Worm (Caenorhabditis elegans): ENCODE results near the gene C35A11.3.

Gene C35A11.3

DNA sequence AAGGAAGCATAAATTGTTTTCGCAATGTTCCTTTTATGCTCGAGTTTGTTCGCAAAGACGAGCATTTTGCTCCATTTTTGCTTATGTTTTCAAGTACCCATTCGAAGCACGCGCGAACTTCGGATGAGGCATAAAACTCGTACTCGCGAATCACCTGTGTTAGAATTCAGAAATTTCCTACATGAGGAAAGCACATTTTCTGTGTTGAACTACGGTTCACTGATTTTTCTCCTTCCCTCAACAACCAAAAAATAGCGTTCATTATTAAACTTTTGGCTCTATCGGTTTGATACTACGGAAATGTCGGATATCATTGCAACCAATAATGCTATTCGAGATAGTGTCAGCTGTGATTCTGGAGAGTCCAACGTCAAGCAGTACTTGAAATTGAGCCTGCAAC is 37.6 kb upstream of the C35A11.3 start, which contains the start of gene srg-28:
Gene srg-28 (plus strand): TSS at position 301 of the 400 bp plus-strand sequence.
- TF ChIP-seq chd-7 (tag; optimal IDR thresholded peaks at IDR 0.05), result no peak
- no peak for TF ChIP-seq T07F8.4 (tag; optimal IDR thresholded peaks at IDR 0.05)
- TF ChIP-seq nhr-179 (tag; optimal IDR thresholded peaks at IDR 0.05), result no peak
- TF ChIP-seq K11D2.4 (GFP tag; IDR thresholded peaks at IDR 0.05), result no peak
- TF ChIP-seq K12H6.12 (tag; optimal IDR thresholded peaks at IDR 0.05), result no peak
- TF ChIP-seq repo-1 (tag; optimal IDR thresholded peaks at IDR 0.05), result no peak
- TF ChIP-seq hlh-12 (tag; optimal IDR thresholded peaks at IDR 0.05), result no peak
- no peak for TF ChIP-seq efl-1 (GFP tag; optimal IDR thresholded peaks at IDR 0.05)
- TF ChIP-seq tbx-9 (tag; optimal IDR thresholded peaks at IDR 0.05; ENCODE audit: borderline replicate concordance), result no peak
- TF ChIP-seq F22D6.2 (tag; optimal IDR thresholded peaks at IDR 0.05), result no peak
- no peak for TF ChIP-seq aptf-3 (GFP tag; IDR thresholded peaks at IDR 0.05)
- TF ChIP-seq sdz-38 (tag; optimal IDR thresholded peaks at IDR 0.05), result no peak
- no peak for TF ChIP-seq snpc-1.3 (tag; optimal IDR thresholded peaks at IDR 0.05; ENCODE audit: insufficient read depth)
- no peak for TF ChIP-seq ztf-22 (GFP tag; optimal IDR thresholded peaks at IDR 0.05)

DNA sequence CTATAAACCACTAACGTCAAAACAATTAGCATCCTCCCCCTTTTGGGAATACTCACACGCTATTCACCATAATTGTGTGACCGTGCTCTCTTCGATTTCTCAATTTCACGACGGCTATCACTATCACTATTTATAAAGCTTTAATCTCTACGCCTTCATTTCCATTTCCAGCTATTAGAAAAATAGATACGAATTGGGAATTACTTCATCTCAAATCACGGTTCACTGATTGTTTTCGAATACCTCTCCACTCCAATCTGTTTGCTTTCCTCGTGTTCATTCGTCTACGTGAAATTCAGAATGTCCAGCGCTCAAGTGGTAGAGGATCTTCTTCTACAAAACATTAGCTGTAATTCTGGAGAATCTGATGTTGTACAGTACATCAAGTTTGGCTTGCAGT is 35.3 kb upstream of the C35A11.3 start, which contains the start of gene srg-29:
Gene srg-29 (plus strand): TSS at position 301 of the 400 bp plus-strand sequence.
- no peak for TF ChIP-seq snpc-1.1 (tag; optimal IDR thresholded peaks at IDR 0.05; ENCODE audit: insufficient read depth)
- no peak for TF ChIP-seq somi-1 (GFP tag; optimal IDR thresholded peaks at IDR 0.05)
- TF ChIP-seq dpff-1 (tag; optimal IDR thresholded peaks at IDR 0.05), result no peak
- TF ChIP-seq snpc-3.4 (tag; optimal IDR thresholded peaks at IDR 0.05), result no peak
- no peak for TF ChIP-seq ceh-27 (GFP tag; optimal IDR thresholded peaks at IDR 0.05)
- TF ChIP-seq egrh-3 (GFP tag; IDR thresholded peaks at IDR 0.05), result no peak
- no peak for TF ChIP-seq ama-1 (optimal IDR thresholded peaks at IDR 0.05)
- TF ChIP-seq ama-1 (GFP tag; optimal IDR thresholded peaks at IDR 0.05), result no peak
- TF ChIP-seq nhr-80 (tag; optimal IDR thresholded peaks at IDR 0.05), result no peak
- no peak for TF ChIP-seq ceh-58 (GFP tag; IDR thresholded peaks at IDR 0.05)
- no peak for TF ChIP-seq B0336.3 (GFP tag; IDR thresholded peaks at IDR 0.05)
- TF ChIP-seq efl-1 (GFP tag; optimal IDR thresholded peaks at IDR 0.05), result no peak
- no peak for TF ChIP-seq nhr-120 (GFP tag; IDR thresholded peaks at IDR 0.05)
- no peak for TF ChIP-seq F57C9.4 (tag; optimal IDR thresholded peaks at IDR 0.05)
- no peak for TF ChIP-seq hsf-1 (GFP tag; IDR thresholded peaks at IDR 0.05)
- no peak for TF ChIP-seq ceh-91 (GFP tag; IDR thresholded peaks at IDR 0.05)
- TF ChIP-seq xnd-1 (tag; optimal IDR thresholded peaks at IDR 0.05), result no peak
- no peak for TF ChIP-seq tlf-1 (GFP tag; optimal IDR thresholded peaks at IDR 0.05)

DNA sequence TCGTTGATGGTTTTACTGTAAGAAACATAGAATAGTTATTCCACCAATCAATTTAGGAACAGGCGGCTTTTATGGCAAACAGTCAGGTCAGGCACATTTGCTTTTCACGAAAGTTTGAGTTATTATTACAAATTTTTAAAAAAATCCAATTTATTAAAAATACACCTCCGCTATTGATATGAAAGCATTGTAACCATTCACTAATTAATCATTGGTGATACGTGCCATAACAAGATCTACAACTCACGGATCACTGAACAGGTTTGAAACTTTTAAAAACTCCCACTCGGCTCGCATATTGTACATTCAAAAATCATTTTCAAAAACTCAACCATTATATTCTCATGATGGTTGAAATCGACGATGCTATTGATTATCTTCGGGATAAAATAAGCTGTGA is 32.7 kb upstream of the C35A11.3 start, which contains the start of gene srg-27:
Gene srg-27 (plus strand): TSS at position 301 of the 400 bp plus-strand sequence.
- TF ChIP-seq tbx-9 (tag; optimal IDR thresholded peaks at IDR 0.05; ENCODE audit: borderline replicate concordance) (no peak), him-1 (tag; optimal IDR thresholded peaks at IDR 0.05) (no peak), Y53G8AR.9 (GFP tag; conservative IDR thresholded peaks at IDR 0.05) (no peak), F39B2.1 (GFP tag; IDR thresholded peaks at IDR 0.05) (no peak), nhr-179 (tag; optimal IDR thresholded peaks at IDR 0.05) (no peak), tlf-1 (GFP tag; optimal IDR thresholded peaks at IDR 0.05) (no peak), bed-2 (GFP tag; IDR thresholded peaks at IDR 0.05) (no peak), egrh-3 (GFP tag; IDR thresholded peaks at IDR 0.05) (no peak), bed-1 (GFP tag; IDR thresholded peaks at IDR 0.05) (no peak), ceh-100 (GFP tag; IDR thresholded peaks at IDR 0.05) (no peak), rpc-1 (optimal IDR thresholded peaks at IDR 0.05) (no peak), rpc-1 (tag; optimal IDR thresholded peaks at IDR 0.05) (no peak), ceh-27 (GFP tag; optimal IDR thresholded peaks at IDR 0.05) (no peak), gei-17 (GFP tag; optimal IDR thresholded peaks at IDR 0.05) (no peak), madf-3 (GFP tag; IDR thresholded peaks at IDR 0.05) (no peak), madf-6 (GFP tag; IDR thresholded peaks at IDR 0.05) (no peak)
